Fruit fly (Drosophila melanogaster): ENCODE data around the gene CG14989.

CG14989 gene

dm6 chr3L:4108072-4108843 is 20.9 kb downstream of the CG14989 start, which contains the start of gene Ack (continued):
- TF ChIP-seq pzg (GFP tag; optimal IDR thresholded peaks at IDR 0.05) (peak; percentile 64), CG10321 (GFP tag; IDR thresholded peaks at IDR 0.05) (no peak), CG4707 (GFP tag; optimal IDR thresholded peaks at IDR 0.05) (no peak), inv (GFP tag; IDR thresholded peaks at IDR 0.05; ENCODE audit: partially characterized antibody) (peak; percentile 78), CG17186 (GFP tag; optimal IDR thresholded peaks at IDR 0.05) (peak; percentile 43), vvl (GFP tag; IDR thresholded peaks at IDR 0.05) (no peak), CG7745 (tag; optimal IDR thresholded peaks at IDR 0.05) (no peak), az2 (GFP tag; optimal IDR thresholded peaks at IDR 0.05) (no peak), CG18011 (GFP tag; optimal IDR thresholded peaks at IDR 0.05) (no peak), CG17568 (GFP tag; optimal IDR thresholded peaks at IDR 0.05) (no peak), Antp (GFP tag; optimal IDR thresholded peaks at IDR 0.05) (no peak), fd96Cb (tag; optimal IDR thresholded peaks at IDR 0.05) (no peak), Meics (GFP tag; optimal IDR thresholded peaks at IDR 0.05) (no peak), amos (GFP tag; IDR thresholded peaks at IDR 0.05; ENCODE audit: partially characterized antibody) (peak; percentile 94), gt (GFP tag; IDR thresholded peaks at IDR 0.05) (no peak), CG11398 (GFP tag; optimal IDR thresholded peaks at IDR 0.05) (no peak), lmd (GFP tag; IDR thresholded peaks at IDR 0.05) (no peak), CG9437 (GFP tag; optimal IDR thresholded peaks at IDR 0.05) (no peak), Mrtf (GFP tag; IDR thresholded peaks at IDR 0.05) (no peak), CG34422 (GFP tag; IDR thresholded peaks at IDR 0.05) (0 out of 3 replicates have a peak, but pooled peaks have one; percentile 46), CG14860 (GFP tag; IDR thresholded peaks at IDR 0.05; ENCODE audit: partially characterized antibody) (peak; percentile 67), z (GFP tag; IDR thresholded peaks at IDR 0.05) (no peak), odd (GFP tag; optimal IDR thresholded peaks at IDR 0.05) (peak; percentile 45), Hr78 (GFP tag; optimal IDR thresholded peaks at IDR 0.05) (no peak), CG43689 (GFP tag; IDR thresholded peaks at IDR 0.05) (no peak), sob (GFP tag; IDR thresholded peaks at IDR 0.05) (no peak), Atf3 (GFP tag; optimal IDR thresholded peaks at IDR 0.05) (no peak), tll (GFP tag; optimal IDR thresholded peaks at IDR 0.05) (no peak), CG4424 (GFP tag; optimal IDR thresholded peaks at IDR 0.05) (no peak), dm (GFP tag; optimal IDR thresholded peaks at IDR 0.05) (no peak), CG32767 (GFP tag; IDR thresholded peaks at IDR 0.05) (0 out of 2 replicates have a peak, but pooled peaks have one; percentile 34), CG13287 (GFP tag; IDR thresholded peaks at IDR 0.05; ENCODE audit: partially characterized antibody) (peak; percentile 82), lab (GFP tag; optimal IDR thresholded peaks at IDR 0.05) (no peak), slp2 (GFP tag; optimal IDR thresholded peaks at IDR 0.05) (no peak), C15 (GFP tag; IDR thresholded peaks at IDR 0.05) (no peak), phol (tag; optimal IDR thresholded peaks at IDR 0.05) (no peak), Dp (GFP tag; optimal IDR thresholded peaks at IDR 0.05) (peak; percentile 58), CG9727 (GFP tag; optimal IDR thresholded peaks at IDR 0.05) (no peak), knrl (GFP tag; IDR thresholded peaks at IDR 0.05; ENCODE audit: partially characterized antibody) (peak; percentile 80), CG7928 (GFP tag; optimal IDR thresholded peaks at IDR 0.05) (no peak), kay (GFP tag; optimal IDR thresholded peaks at IDR 0.05) (no peak), Tbp (GFP tag; optimal IDR thresholded peaks at IDR 0.05) (no peak), CG31388 (GFP tag; optimal IDR thresholded peaks at IDR 0.05) (no peak), Side (GFP tag; optimal IDR thresholded peaks at IDR 0.05) (no peak), CG13123 (GFP tag; optimal IDR thresholded peaks at IDR 0.05) (no peak), CG14050 (GFP tag; IDR thresholded peaks at IDR 0.05) (no peak), CG16779 (GFP tag; IDR thresholded peaks at IDR 0.05) (no peak), otp (GFP tag; IDR thresholded peaks at IDR 0.05) (no peak; the same call in 2 of the 3 replicates), CG17912 (GFP tag; optimal IDR thresholded peaks at IDR 0.05) (no peak)

Data from whole organism, embryonic.